Worm (Caenorhabditis elegans): ENCODE results near the gene C27C12.3.
A peak's percentile ranks its signal among the peaks of the same experiment; 100 is the strongest.

Gene C27C12.3

DNA sequence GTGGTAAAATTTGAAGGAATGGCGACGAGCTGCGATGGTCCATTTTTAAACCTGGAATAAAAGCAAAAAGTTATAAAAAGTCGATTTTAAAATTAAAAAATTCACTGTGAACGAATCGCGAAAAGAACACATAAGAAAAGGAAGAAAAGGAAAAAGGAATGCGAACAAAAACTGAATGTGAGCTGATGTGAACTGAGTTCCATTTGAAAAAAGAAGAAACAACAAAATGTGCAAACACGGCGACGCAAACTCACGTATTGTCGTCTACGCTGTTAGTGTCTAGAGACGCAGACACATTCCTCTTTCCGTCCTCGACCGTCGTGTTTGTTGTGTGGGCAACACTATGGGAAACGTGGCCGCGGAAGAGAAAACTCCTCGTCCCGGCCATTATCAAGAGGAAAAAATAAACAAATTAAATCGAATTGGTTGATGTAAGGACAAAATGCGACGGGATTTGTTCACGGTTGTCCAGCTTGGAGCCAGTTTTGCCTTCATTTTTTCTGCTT is 11.9 kb downstream of the C27C12.3 start, which contains the start of the genes C27C12.1 and C27C12.4 (continued):
- TF ChIP-seq ceh-28 (tag; optimal IDR thresholded peaks at IDR 0.05) (no peak), ztf-11 (tag; optimal IDR thresholded peaks at IDR 0.05) (no peak), zfp-3 (GFP tag; conservative IDR thresholded peaks at IDR 0.05) (no peak), madf-9 (GFP tag; conservative IDR thresholded peaks at IDR 0.05) (peak; percentile 47; the same call in 1 of the 2 replicates), F44E2.7 (GFP tag; IDR thresholded peaks at IDR 0.05) (no peak), daf-8 (GFP tag; IDR thresholded peaks at IDR 0.05) (no peak), Y5F2A.4 (GFP tag; optimal IDR thresholded peaks at IDR 0.05) (no peak), nhr-111 (GFP tag; optimal IDR thresholded peaks at IDR 0.05) (no peak), hlh-30 (tag; optimal IDR thresholded peaks at IDR 0.05; ENCODE audit: insufficient read depth) (peak; percentile 86), egl-27 (tag; optimal IDR thresholded peaks at IDR 0.05) (no peak), lin-15B (tag; optimal IDR thresholded peaks at IDR 0.05) (no peak), dpl-1 (GFP tag; optimal IDR thresholded peaks at IDR 0.05) (peak; percentile 71), skn-1 (tag; optimal IDR thresholded peaks at IDR 0.05) (no peak), hlh-11 (tag; optimal IDR thresholded peaks at IDR 0.05) (peak; percentile 90), daf-19 (GFP tag; conservative IDR thresholded peaks at IDR 0.05) (no peak), lin-38 (GFP tag; IDR thresholded peaks at IDR 0.05) (no peak; the same call in 1 of the 2 replicates), arid-1 (GFP tag; conservative IDR thresholded peaks at IDR 0.05) (no peak; the same call in 1 of the 2 replicates), lin-29 (GFP tag; IDR thresholded peaks at IDR 0.05) (no peak), nhr-48 (tag; optimal IDR thresholded peaks at IDR 0.05) (peak; percentile 61), fkh-10 (GFP tag; optimal IDR thresholded peaks at IDR 0.05) (peak; percentile 78), ceh-44 (GFP tag; IDR thresholded peaks at IDR 0.05) (no peak), mdt-29 (GFP tag; IDR thresholded peaks at IDR 0.05) (no peak), hmg-1.1 (GFP tag; IDR thresholded peaks at IDR 0.05) (peak; percentile 92), ces-1 (GFP tag; optimal IDR thresholded peaks at IDR 0.05) (no peak), spr-3 (GFP tag; optimal IDR thresholded peaks at IDR 0.05) (no peak), nhr-25 (tag; optimal IDR thresholded peaks at IDR 0.05; ENCODE audit: borderline replicate concordance, insufficient read depth) (peak; percentile 31), ceh-82 (tag; optimal IDR thresholded peaks at IDR 0.05) (no peak), Y48G9A.11 (GFP tag; IDR thresholded peaks at IDR 0.05) (no peak), pha-4 (GFP tag; IDR thresholded peaks at IDR 0.05) (no peak), pha-4 (tag; optimal IDR thresholded peaks at IDR 0.05) (peak; percentile 92), dve-1 (tag; optimal IDR thresholded peaks at IDR 0.05; ENCODE audit: insufficient read depth) (no peak), nhr-237 (tag; optimal IDR thresholded peaks at IDR 0.05) (no peak), cey-2 (tag; optimal IDR thresholded peaks at IDR 0.05; ENCODE audit: borderline replicate concordance, insufficient read depth) (no peak), php-3 (GFP tag; IDR thresholded peaks at IDR 0.05) (no peak), zag-1 (tag; optimal IDR thresholded peaks at IDR 0.05) (peak; percentile 22), ctbp-1 (GFP tag; IDR thresholded peaks at IDR 0.05) (peak; percentile 53; the same call in 1 of the 2 replicates), ceh-20 (GFP tag; IDR thresholded peaks at IDR 0.05) (0 out of 2 replicates have a peak, but pooled peaks have one; percentile 45), unc-39 (tag; optimal IDR thresholded peaks at IDR 0.05) (no peak), ceh-62 (tag; optimal IDR thresholded peaks at IDR 0.05) (no peak), D1046.2 (GFP tag; IDR thresholded peaks at IDR 0.05) (no peak), nhr-41 (GFP tag; IDR thresholded peaks at IDR 0.05) (no peak), set-16 (GFP tag; IDR thresholded peaks at IDR 0.05) (no peak), unc-130 (GFP tag; optimal IDR thresholded peaks at IDR 0.05) (peak; percentile 33), ZK337.2 (GFP tag; IDR thresholded peaks at IDR 0.05) (no peak), zip-2 (tag; optimal IDR thresholded peaks at IDR 0.05) (peak; percentile 57), snpc-1.2 (GFP tag; IDR thresholded peaks at IDR 0.05) (no peak), nhr-11 (tag; optimal IDR thresholded peaks at IDR 0.05) (peak; percentile 81), lin-1 (GFP tag; IDR thresholded peaks at IDR 0.05) (peak; percentile 35; the same call in 1 of the 2 replicates), F10B5.3 (tag; optimal IDR thresholded peaks at IDR 0.05) (no peak), dmd-9 (GFP tag; IDR thresholded peaks at IDR 0.05) (0 out of 2 replicates have a peak, but pooled peaks have one; percentile 18), nhr-28 (tag; optimal IDR thresholded peaks at IDR 0.05) (peak; percentile 90)

Measured in whole organism, L4 larva.